Fruit fly (Drosophila melanogaster) whole organism, prepupa: ENCODE data around the gene Esyt2.

ENCODE experiments used
- Blimp-1 ChIP-seq: fragments of 200-800 bp; sonication (Bioruptor generic); optimal IDR thresholded peaks from 3 replicates; lab custom pipeline; 2017; ENCODE audit warnings: missing biosample characterization, missing genetic modification characterization, mild to moderate bottlenecking, moderate library complexity, missing genetic modification reagents
- CG11762 ChIP-seq: fragments of 200-800 bp; sonication (Bioruptor generic); optimal IDR thresholded peaks from 3 replicates; lab custom pipeline; 2016; ENCODE audit warnings: missing biosample characterization, missing genetic modification characterization; ENCODE audit not compliant: insufficient read depth
- CG11902 ChIP-seq: fragments of 200-800 bp; sonication (Bioruptor generic); optimal IDR thresholded peaks from 3 replicates; lab custom pipeline; 2016; ENCODE audit warnings: missing biosample characterization, missing genetic modification characterization
- CG15336 ChIP-seq: fragments of 200-800 bp; sonication (Bioruptor generic); IDR thresholded peaks from 2 replicates; pipeline ENCODE4 v1.3.6; 2022; ENCODE audit warnings: missing biosample characterization, missing genetic modification characterization
- CG3032 ChIP-seq: fragments of 200-800 bp; optimal IDR thresholded peaks from 2 replicates; lab custom pipeline; 2019; ENCODE audit warnings: missing biosample characterization, mild to moderate bottlenecking, missing genetic modification characterization, moderate library complexity
- CG32006 ChIP-seq: fragments of 200-800 bp; sonication (Bioruptor generic); optimal IDR thresholded peaks from 3 replicates; lab custom pipeline; 2017; ENCODE audit warnings: missing biosample characterization, mild to moderate bottlenecking, missing genetic modification characterization
- CG34406 ChIP-seq: fragments of 200-800 bp; sonication (Bioruptor generic); optimal IDR thresholded peaks from 3 replicates; lab custom pipeline; 2016; ENCODE audit warnings: missing biosample characterization, missing genetic modification characterization
- CG3919 ChIP-seq: fragments of 200-800 bp; sonication (Bioruptor generic); optimal IDR thresholded peaks from 3 replicates; lab custom pipeline; 2016; ENCODE audit warnings: missing biosample characterization, missing genetic modification characterization
- CG4318 ChIP-seq: fragments of 200-800 bp; sonication (Bioruptor generic); optimal IDR thresholded peaks from 3 replicates; lab custom pipeline; 2017; ENCODE audit warnings: missing biosample characterization, mild to moderate bottlenecking, missing genetic modification characterization
- CG6163 ChIP-seq: fragments of 200-800 bp; sonication (Bioruptor generic); IDR thresholded peaks from 3 replicates; pipeline ENCODE4 v1.3.6; 2022; ENCODE audit warnings: missing biosample characterization, missing genetic modification characterization
- CG6276 ChIP-seq: fragments of 200-800 bp; sonication (Bioruptor generic); optimal IDR thresholded peaks from 2 replicates; lab custom pipeline; 2017; ENCODE audit warnings: missing biosample characterization, mild to moderate bottlenecking, missing genetic modification characterization
- CG6792 ChIP-seq: fragments of 200-800 bp; sonication (Bioruptor generic); optimal IDR thresholded peaks from 3 replicates; lab custom pipeline; 2016; ENCODE audit warnings: missing biosample characterization, missing genetic modification characterization
- CG6808 ChIP-seq: fragments of 200-800 bp; sonication (Bioruptor generic); optimal IDR thresholded peaks from 3 replicates; lab custom pipeline; 2017; ENCODE audit warnings: missing biosample characterization, missing genetic modification characterization, mild to moderate bottlenecking, moderate library complexity, missing genetic modification reagents
- CG7368 ChIP-seq: fragments of 200-800 bp; sonication (Bioruptor generic); optimal IDR thresholded peaks from 3 replicates; lab custom pipeline; 2016; ENCODE audit warnings: missing biosample characterization, missing genetic modification characterization
- CG8119 ChIP-seq: fragments of 200-800 bp; sonication (Bioruptor generic); IDR thresholded peaks from 3 replicates; pipeline ENCODE4 v1.3.6; 2022; ENCODE audit warnings: missing biosample characterization, missing genetic modification characterization
- CG8319 ChIP-seq: fragments of 200-800 bp; sonication (Bioruptor generic); optimal IDR thresholded peaks from 3 replicates; lab custom pipeline; 2016; ENCODE audit warnings: missing biosample characterization, missing genetic modification characterization
- CG8632 ChIP-seq: fragments of 200-800 bp; sonication (Bioruptor generic); optimal IDR thresholded peaks from 3 replicates; lab custom pipeline; 2016; ENCODE audit warnings: missing biosample characterization, missing genetic modification characterization
- Ets21C ChIP-seq: fragments of 200-800 bp; sonication (Bioruptor generic); optimal IDR thresholded peaks from 3 replicates; lab custom pipeline; 2016; ENCODE audit warnings: missing biosample characterization, missing genetic modification characterization
- Gug ChIP-seq: fragments of 200-800 bp; sonication (Bioruptor generic); IDR thresholded peaks from 2 replicates; pipeline ENCODE4 v1.3.6; 2022; ENCODE audit warnings: missing biosample characterization, missing genetic modification characterization
- Hr38 ChIP-seq: sonication (Bioruptor generic); optimal IDR thresholded peaks from 2 replicates; lab custom pipeline; 2016; ENCODE audit warnings: missing biosample characterization, missing genetic modification characterization
- Hr39 ChIP-seq: fragments of 200-800 bp; sonication (Bioruptor generic); optimal IDR thresholded peaks from 2 replicates; lab custom pipeline; 2016; ENCODE audit warnings: missing biosample characterization, missing genetic modification characterization
- Hr4 ChIP-seq: fragments of 200-800 bp; sonication (Bioruptor generic); optimal IDR thresholded peaks from 3 replicates; lab custom pipeline; 2016; ENCODE audit warnings: missing biosample characterization, missing genetic modification characterization
- Lpt ChIP-seq: fragments of 200-800 bp; sonication (Bioruptor generic); optimal IDR thresholded peaks from 3 replicates; lab custom pipeline; 2016; ENCODE audit warnings: missing biosample characterization, missing genetic modification characterization
- Met ChIP-seq: fragments of 200-800 bp; sonication (Bioruptor generic); optimal IDR thresholded peaks from 3 replicates; lab custom pipeline; 2016; ENCODE audit warnings: missing biosample characterization, missing genetic modification characterization
- OdsH ChIP-seq: fragments of 200-800 bp; sonication (Bioruptor generic); optimal IDR thresholded peaks from 3 replicates; lab custom pipeline; 2016; ENCODE audit warnings: missing biosample characterization, missing genetic modification characterization
- Smox ChIP-seq: fragments of 200-800 bp; sonication (Bioruptor generic); optimal IDR thresholded peaks from 3 replicates; lab custom pipeline; 2016; ENCODE audit warnings: missing biosample characterization, missing genetic modification characterization
- Sox102F ChIP-seq: fragments of 200-800 bp; sonication (Bioruptor generic); optimal IDR thresholded peaks from 2 replicates; lab custom pipeline; 2016; ENCODE audit warnings: missing biosample characterization, mild to moderate bottlenecking, missing genetic modification characterization
- Sox15 ChIP-seq: fragments of 200-800 bp; sonication (Bioruptor generic); optimal IDR thresholded peaks from 3 replicates; lab custom pipeline; 2016; ENCODE audit warnings: missing biosample characterization, missing genetic modification characterization
- cyc ChIP-seq: fragments of 200-800 bp; sonication (Bioruptor generic); optimal IDR thresholded peaks from 3 replicates; lab custom pipeline; 2016; ENCODE audit warnings: missing biosample characterization, missing genetic modification characterization
- dsx ChIP-seq: fragments of 200-800 bp; optimal IDR thresholded peaks from 3 replicates; lab custom pipeline; 2019; ENCODE audit warnings: missing biosample characterization, mild to moderate bottlenecking, missing genetic modification characterization, moderate library complexity; ENCODE audit not compliant: poor library complexity, severe bottlenecking
- eg ChIP-seq: fragments of 200-800 bp; sonication (Bioruptor generic); IDR thresholded peaks from 3 replicates; pipeline ENCODE4 v1.3.6; 2022; ENCODE audit warnings: missing biosample characterization, missing genetic modification characterization
- esn ChIP-seq: fragments of 200-800 bp; sonication (Bioruptor generic); optimal IDR thresholded peaks from 2 replicates; lab custom pipeline; 2016; ENCODE audit warnings: missing biosample characterization, mild to moderate bottlenecking, missing genetic modification characterization, moderate library complexity
- fd59A ChIP-seq: fragments of 200-800 bp; sonication (Bioruptor generic); optimal IDR thresholded peaks from 2 replicates; lab custom pipeline; 2017; ENCODE audit warnings: missing biosample characterization, mild to moderate bottlenecking, missing genetic modification characterization, missing genetic modification reagents
- lz ChIP-seq: fragments of 200-800 bp; sonication (Bioruptor generic); optimal IDR thresholded peaks from 3 replicates; lab custom pipeline; 2016; ENCODE audit warnings: missing biosample characterization, missing genetic modification characterization
- net ChIP-seq: fragments of 200-800 bp; sonication (Bioruptor generic); optimal IDR thresholded peaks from 3 replicates; lab custom pipeline; 2016; ENCODE audit warnings: missing biosample characterization, missing genetic modification characterization
- pdm3 ChIP-seq: fragments of 200-800 bp; sonication (Bioruptor generic); optimal IDR thresholded peaks from 3 replicates; lab custom pipeline; 2016; ENCODE audit warnings: missing biosample characterization, missing genetic modification characterization
- salr ChIP-seq, 2 experiments: fragments of 200-800 bp; sonication (Bioruptor generic); optimal IDR thresholded peaks; 3 replicates each; lab custom pipeline; 2016 to 2018; ENCODE audit warnings: missing biosample characterization in 2 of 2, missing genetic modification characterization in 2 of 2, mild to moderate bottlenecking in 1 of 2
- spab ChIP-seq: fragments of 200-800 bp; sonication (Bioruptor generic); optimal IDR thresholded peaks from 2 replicates; lab custom pipeline; 2017; ENCODE audit warnings: missing biosample characterization, mild to moderate bottlenecking, missing genetic modification characterization, missing genetic modification reagents
- ss ChIP-seq, 2 experiments: fragments of 200-800 bp; sonication (Bioruptor generic); optimal IDR thresholded peaks; 2 replicates in 1 of 2; 3 replicates in 1 of 2; lab custom pipeline; 2017 to 2018; ENCODE audit warnings: mild to moderate bottlenecking in 2 of 2, missing biosample characterization in 2 of 2, missing genetic modification characterization in 2 of 2, moderate library complexity in 1 of 2
- svp ChIP-seq: fragments of 200-800 bp; sonication (Bioruptor generic); peaks from one replicate; lab custom pipeline; 2016; ENCODE audit warnings: missing biosample characterization, missing genetic modification characterization
- topi ChIP-seq: fragments of 200-800 bp; sonication (Bioruptor generic); optimal IDR thresholded peaks from 3 replicates; lab custom pipeline; 2016; ENCODE audit warnings: missing biosample characterization, missing genetic modification characterization
- vri ChIP-seq: fragments of 200-800 bp; sonication (Bioruptor generic); optimal IDR thresholded peaks from 3 replicates; lab custom pipeline; 2016; ENCODE audit warnings: missing biosample characterization, mild to moderate bottlenecking, missing genetic modification characterization

Esyt2 gene

DNA sequence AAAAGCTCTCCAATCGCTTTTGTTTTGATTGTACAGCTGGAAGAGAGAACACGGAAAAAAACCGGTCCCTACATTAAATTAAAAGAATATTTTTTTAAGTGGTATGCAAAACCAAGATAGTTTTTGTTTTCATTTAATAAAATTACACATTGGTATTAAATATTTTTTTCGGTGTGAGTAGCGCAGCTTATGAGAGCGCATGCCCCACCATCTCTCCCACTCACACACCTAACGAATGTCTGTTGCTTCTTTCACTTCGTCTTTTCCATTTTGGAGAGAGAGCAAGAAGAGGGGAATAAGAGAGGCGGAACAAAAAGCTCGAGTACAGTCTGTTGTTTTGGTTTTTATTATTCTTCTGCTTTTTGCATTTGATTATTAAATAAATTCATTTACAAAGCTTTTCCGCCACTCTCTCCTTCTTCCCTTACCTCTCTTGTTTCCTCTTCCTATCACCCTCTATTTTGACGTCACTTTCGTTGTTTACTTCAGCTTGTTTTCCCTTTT is 28.1 kb downstream of the Esyt2 start (continued):
- TF ChIP-seq ss (GFP tag; optimal IDR thresholded peaks at IDR 0.05; lab: Kevin White, UChicago) = peak; percentile 86 to 95
- TF ChIP-seq Met = peak; percentile 99
- peak; percentile 99 for TF ChIP-seq CG34406 (GFP tag; lab: Kevin White, UChicago)
- TF ChIP-seq Smox (GFP tag; lab: Kevin White, UChicago) = peak; percentile 99
- TF ChIP-seq CG3032 (tag; lab: Kevin White, UChicago) = peak; percentile 96
- peak; percentile 99 for TF ChIP-seq CG8632 (GFP tag; lab: Kevin White, UChicago)
- peak; percentile 99 for TF ChIP-seq CG3919 (GFP tag; lab: Kevin White, UChicago)
- peak; percentile 92 for TF ChIP-seq Blimp-1 (GFP tag; lab: Kevin White, UChicago)
- peak; percentile 98 for TF ChIP-seq CG6276 (GFP tag; lab: Kevin White, UChicago)
- peak; percentile 96 for TF ChIP-seq Ets21C (GFP tag; lab: Kevin White, UChicago)
- TF ChIP-seq Sox15 (GFP tag; lab: Kevin White, UChicago) = peak; percentile 94
- TF ChIP-seq Hr39 (GFP tag; lab: Kevin White, UChicago) = peak; percentile 98
- TF ChIP-seq CG15336 (GFP tag; lab: Robert Waterston, UW) = peak; percentile 100
- peak; percentile 89 for TF ChIP-seq CG6808 (GFP tag; lab: Kevin White, UChicago)

DNA sequence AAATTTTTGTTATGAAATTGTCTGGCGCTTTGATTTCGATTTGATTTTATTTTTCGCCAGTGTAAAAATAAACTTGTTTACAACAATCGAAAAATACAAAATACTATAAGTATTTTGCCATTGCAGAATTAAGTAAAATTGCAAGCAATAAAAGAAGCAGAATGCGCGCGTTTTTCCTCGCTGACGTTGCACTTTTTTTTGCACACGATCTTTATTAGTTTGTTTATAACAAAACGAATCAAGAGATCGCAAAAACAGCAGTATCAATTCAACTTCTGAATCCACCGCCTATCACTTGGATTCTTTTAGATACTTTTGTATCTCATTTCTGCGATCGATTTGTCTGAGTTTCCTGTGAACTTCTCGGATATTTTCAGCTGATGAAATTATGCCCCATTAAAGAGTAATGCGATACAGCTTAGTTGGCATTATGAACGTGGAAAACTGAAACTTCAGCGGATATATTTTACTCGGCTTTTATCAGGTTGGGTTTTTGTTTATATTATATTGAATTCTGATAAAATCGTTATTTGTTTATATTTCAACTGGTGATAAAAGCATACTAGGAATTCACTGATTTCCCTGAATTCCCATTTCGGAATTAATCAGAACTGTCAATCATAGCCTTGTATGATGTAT is 28.7 kb downstream of the Esyt2 start:
- TF ChIP-seq CG8119 (GFP tag; lab: Robert Waterston, UW) (no peak), eg (GFP tag; lab: Robert Waterston, UW) (no peak), CG8319 (GFP tag; lab: Kevin White, UChicago) (no peak), ss (GFP tag; optimal IDR thresholded peaks at IDR 0.05; lab: Kevin White, UChicago) (no peak), OdsH (no peak), CG6163 (GFP tag; lab: Robert Waterston, UW) (no peak), topi (GFP tag; lab: Kevin White, UChicago) (no peak), net (GFP tag; lab: Kevin White, UChicago) (no peak), salr (GFP tag; optimal IDR thresholded peaks at IDR 0.05; lab: Kevin White, UChicago) (no peak), Ets21C (GFP tag; lab: Kevin White, UChicago) (no peak), Hr39 (GFP tag; lab: Kevin White, UChicago) (no peak)

DNA sequence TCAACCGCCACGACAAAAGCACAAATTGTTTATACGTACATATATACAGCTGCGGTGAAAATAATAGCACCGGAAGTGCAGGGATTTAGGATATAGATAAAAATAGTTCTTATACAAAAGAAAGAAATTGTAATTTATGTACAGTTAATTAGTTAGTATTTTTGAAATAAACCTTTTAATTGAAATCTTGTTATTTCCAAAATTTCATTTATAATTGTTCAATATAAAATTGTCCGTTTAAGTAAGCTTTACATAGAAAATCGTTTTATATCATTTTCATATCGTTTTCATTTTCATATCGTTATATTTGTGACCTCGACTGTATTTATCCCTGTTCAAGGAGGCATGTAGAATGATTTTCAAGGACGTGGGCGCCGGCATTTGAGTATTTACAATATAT is 29.6 kb downstream of the Esyt2 start:
- TF ChIP-seq CG4318 (no peak), spab (GFP tag; lab: Kevin White, UChicago) (peak; percentile 52), esn (peak; percentile 61), Ets21C (GFP tag; lab: Kevin White, UChicago) (no peak), topi (GFP tag; lab: Kevin White, UChicago) (peak; percentile 34), CG11762 (GFP tag; lab: Kevin White, UChicago) (no peak), Hr39 (GFP tag; lab: Kevin White, UChicago) (no peak), CG3919 (GFP tag; lab: Kevin White, UChicago) (peak; percentile 33), Sox102F (GFP tag; lab: Kevin White, UChicago) (peak; percentile 4), vri (no peak), Hr38 (GFP tag; lab: Kevin White, UChicago) (no peak), CG8632 (GFP tag; lab: Kevin White, UChicago) (peak; percentile 55), fd59A (GFP tag; lab: Kevin White, UChicago) (peak; percentile 4), Met (peak; percentile 42), dsx (GFP tag; lab: Kevin White, UChicago) (peak; percentile 57), CG32006 (GFP tag; lab: Kevin White, UChicago) (peak; percentile 17), net (GFP tag; lab: Kevin White, UChicago) (no peak), Lpt (GFP tag; lab: Kevin White, UChicago) (no peak), CG34406 (GFP tag; lab: Kevin White, UChicago) (peak; percentile 45), Gug (GFP tag; lab: Robert Waterston, UW) (no peak), CG6792 (GFP tag; lab: Kevin White, UChicago) (peak; percentile 22), salr (GFP tag; optimal IDR thresholded peaks at IDR 0.05; lab: Kevin White, UChicago) (peak in 1 of 2 experiments; percentile 8), lz (peak; percentile 51), CG6163 (GFP tag; lab: Robert Waterston, UW) (peak; percentile 27; the same call in 1 of the 3 replicates), CG11902 (GFP tag; lab: Kevin White, UChicago) (no peak), Smox (GFP tag; lab: Kevin White, UChicago) (peak; percentile 52), CG15336 (GFP tag; lab: Robert Waterston, UW) (peak; percentile 20; the same call in 1 of the 2 replicates), CG6808 (GFP tag; lab: Kevin White, UChicago) (peak; percentile 33), Hr4 (GFP tag; lab: Kevin White, UChicago) (no peak), svp (GFP tag; lab: Kevin White, UChicago) (peak; percentile 76), pdm3 (GFP tag; lab: Kevin White, UChicago) (peak; percentile 26), CG7368 (GFP tag; lab: Kevin White, UChicago) (no peak), Blimp-1 (GFP tag; lab: Kevin White, UChicago) (no peak), cyc (GFP tag; lab: Kevin White, UChicago) (peak; percentile 9), CG3032 (tag; lab: Kevin White, UChicago) (peak; percentile 64)
